Worm (Caenorhabditis elegans) whole organism, L2 larva: ENCODE data around the gene F35D2.2.

Source experiments
- C34F6.9 ChIP-seq: fragments of 150-350 bp; optimal IDR thresholded peaks from 2 replicates; lab custom pipeline; 2014; ENCODE audit warnings: missing biosample characterization, missing genetic modification characterization
- ZK546.5 ChIP-seq: sonication (generic microtip); optimal IDR thresholded peaks from 2 replicates; lab custom pipeline; 2017; ENCODE audit warnings: missing biosample characterization, missing genetic modification characterization
- alr-1 ChIP-seq: fragments of 150-350 bp; optimal IDR thresholded peaks from 2 replicates; lab custom pipeline; 2014; ENCODE audit warnings: missing biosample characterization, missing genetic modification characterization
- ama-1 ChIP-seq: fragments of 150-350 bp; optimal IDR thresholded peaks from 2 replicates; lab custom pipeline; 2018; ENCODE audit warnings: inconsistent platforms
- blmp-1 ChIP-seq: sonication (generic microtip); optimal IDR thresholded peaks from 2 replicates; lab custom pipeline; 2017; ENCODE audit warnings: missing genetic modification characterization, mild to moderate bottlenecking, missing compliant biosample characterization, antibody characterized with exemption, moderate library complexity; ENCODE audit not compliant: insufficient read depth
- egl-27 ChIP-seq: sonication (generic microtip); optimal IDR thresholded peaks from 3 replicates; lab custom pipeline; 2017; ENCODE audit warnings: missing biosample characterization, missing genetic modification reagents, missing genetic modification characterization
- elt-3 ChIP-seq: sonication (generic microtip); optimal IDR thresholded peaks from 2 replicates; lab custom pipeline; 2017; ENCODE audit warnings: missing biosample characterization, missing genetic modification characterization
- gmeb-1 ChIP-seq: fragments of 150-350 bp; optimal IDR thresholded peaks from 2 replicates; lab custom pipeline; 2014; ENCODE audit warnings: missing biosample characterization, missing genetic modification characterization
- lin-11 ChIP-seq: fragments of 150-350 bp; sonication (generic microtip); optimal IDR thresholded peaks from 2 replicates; lab custom pipeline; 2014; ENCODE audit warnings: missing biosample characterization, missing genetic modification characterization, inconsistent platforms, mixed read lengths
- lin-13 ChIP-seq: fragments of 150-350 bp; optimal IDR thresholded peaks from 2 replicates; lab custom pipeline; 2014; ENCODE audit warnings: missing biosample characterization, missing genetic modification reagents, missing genetic modification characterization
- lin-39 ChIP-seq: fragments of 150-350 bp; optimal IDR thresholded peaks from 2 replicates; lab custom pipeline; 2014; ENCODE audit warnings: missing biosample characterization, missing genetic modification reagents, missing genetic modification characterization
- lsy-2 ChIP-seq, 2 experiments: fragments of 150-350 bp in 1 of 2; sonication (generic microtip) in 1 of 2; optimal IDR thresholded peaks; 2 replicates each; lab custom pipeline; 2014 to 2017; ENCODE audit warnings: missing biosample characterization in 2 of 2, missing genetic modification characterization in 2 of 2
- mbf-1 ChIP-seq: sonication (generic microtip); optimal IDR thresholded peaks from 2 replicates; lab custom pipeline; 2017; ENCODE audit warnings: missing biosample characterization, missing genetic modification characterization
- mdl-1 ChIP-seq, 2 experiments: fragments of 150-350 bp in 1 of 2; sonication (generic microtip) in 1 of 2; optimal IDR thresholded peaks; 2 replicates each; lab custom pipeline; 2017; ENCODE audit warnings: missing biosample characterization in 2 of 2, missing genetic modification characterization in 2 of 2
- nhr-10 ChIP-seq: sonication (generic microtip); optimal IDR thresholded peaks from 2 replicates; lab custom pipeline; 2017; ENCODE audit warnings: missing biosample characterization, missing genetic modification characterization
- nhr-12 ChIP-seq: fragments of 150-350 bp; optimal IDR thresholded peaks from 2 replicates; lab custom pipeline; 2014; ENCODE audit warnings: missing biosample characterization, missing genetic modification characterization
- nhr-129 ChIP-seq: fragments of 150-350 bp; optimal IDR thresholded peaks from 2 replicates; lab custom pipeline; 2014; ENCODE audit warnings: missing biosample characterization, missing genetic modification characterization
- nhr-21 ChIP-seq: fragments of 150-350 bp; optimal IDR thresholded peaks from 2 replicates; lab custom pipeline; 2014; ENCODE audit warnings: missing biosample characterization, missing genetic modification characterization
- nhr-25 ChIP-seq: fragments of 150-350 bp; sonication (generic microtip); optimal IDR thresholded peaks from 3 replicates; lab custom pipeline; 2014; ENCODE audit warnings: missing biosample characterization, missing genetic modification characterization
- peb-1 ChIP-seq: fragments of 150-350 bp; optimal IDR thresholded peaks from 2 replicates; lab custom pipeline; 2014; ENCODE audit warnings: missing biosample characterization, missing genetic modification characterization
- sem-4 ChIP-seq: fragments of 150-350 bp; optimal IDR thresholded peaks from 2 replicates; lab custom pipeline; 2014; ENCODE audit warnings: missing biosample characterization, missing genetic modification reagents, missing genetic modification characterization
- sma-3 ChIP-seq: sonication (generic microtip); optimal IDR thresholded peaks from 2 replicates; lab custom pipeline; 2016; ENCODE audit warnings: missing genetic modification reagents, missing genetic modification characterization, missing compliant biosample characterization
- sma-9 ChIP-seq, 2 experiments: fragments of 150-350 bp in 1 of 2; sonication (generic microtip) in 1 of 2; optimal IDR thresholded peaks; 2 replicates each; lab custom pipeline; 2014 to 2016; ENCODE audit warnings: missing genetic modification characterization in 2 of 2, mild to moderate bottlenecking in 1 of 2, missing biosample characterization in 1 of 2, missing compliant biosample characterization in 1 of 2, missing genetic modification reagents in 1 of 2, moderate library complexity in 1 of 2
- snpc-4 ChIP-seq: fragments of 150-350 bp; optimal IDR thresholded peaks from 2 replicates; lab custom pipeline; 2014; ENCODE audit warnings: missing biosample characterization, missing genetic modification characterization
- unc-39 ChIP-seq: fragments of 150-350 bp; optimal IDR thresholded peaks from 2 replicates; lab custom pipeline; 2014; ENCODE audit warnings: missing biosample characterization, missing genetic modification characterization
- zag-1 ChIP-seq: fragments of 150-350 bp; optimal IDR thresholded peaks from 2 replicates; lab custom pipeline; 2014; ENCODE audit warnings: missing biosample characterization, missing genetic modification characterization
- ztf-1 ChIP-seq: fragments of 200-800 bp; sonication (Bioruptor generic); conservative IDR thresholded peaks from 2 replicates; pipeline ENCODE4 v1.3.6; 2022; ENCODE audit warnings: missing genetic modification characterization, missing compliant biosample characterization

Gene F35D2.2

DNA sequence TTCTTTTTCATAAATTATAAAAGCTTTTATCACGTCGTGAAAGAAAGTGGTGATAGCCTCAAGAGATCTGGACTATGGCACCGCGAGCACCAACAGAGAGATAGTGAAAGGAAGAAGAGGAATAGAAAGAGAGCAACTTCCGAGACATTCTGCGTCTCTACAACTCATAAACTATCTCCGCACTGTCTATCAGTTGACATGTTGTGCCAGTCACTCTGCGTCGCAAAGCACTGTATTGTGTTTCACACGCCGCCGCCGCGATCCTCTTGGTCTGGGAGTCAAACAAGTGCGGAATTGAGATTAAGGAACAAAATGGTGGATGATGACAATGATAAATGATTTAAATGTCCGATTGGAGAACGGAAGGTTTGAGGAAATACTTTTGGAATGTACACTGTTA lies 49.2 kb downstream of the F35D2.2 start (continued):
- no peak for TF ChIP-seq nhr-12
- TF ChIP-seq ZK546.5 (tag; lab: Kevin White, UChicago): no peak
- no peak for TF ChIP-seq nhr-25 (tag; lab: Kevin White, UChicago)
- TF ChIP-seq lsy-2 (tag; optimal IDR thresholded peaks at IDR 0.05; lab: Kevin White, UChicago): no peak
- TF ChIP-seq elt-3 (tag; lab: Kevin White, UChicago): no peak
- TF ChIP-seq alr-1: no peak
- no peak for TF ChIP-seq mbf-1 (tag; lab: Kevin White, UChicago)
- no peak for TF ChIP-seq C34F6.9 (tag; lab: Kevin White, UChicago)
- TF ChIP-seq egl-27: no peak
- TF ChIP-seq sem-4 (tag; lab: Kevin White, UChicago): no peak
- TF ChIP-seq nhr-129: peak; percentile 14
- no peak for TF ChIP-seq lin-11
- TF ChIP-seq, all 48 proteins: peak for 6

DNA sequence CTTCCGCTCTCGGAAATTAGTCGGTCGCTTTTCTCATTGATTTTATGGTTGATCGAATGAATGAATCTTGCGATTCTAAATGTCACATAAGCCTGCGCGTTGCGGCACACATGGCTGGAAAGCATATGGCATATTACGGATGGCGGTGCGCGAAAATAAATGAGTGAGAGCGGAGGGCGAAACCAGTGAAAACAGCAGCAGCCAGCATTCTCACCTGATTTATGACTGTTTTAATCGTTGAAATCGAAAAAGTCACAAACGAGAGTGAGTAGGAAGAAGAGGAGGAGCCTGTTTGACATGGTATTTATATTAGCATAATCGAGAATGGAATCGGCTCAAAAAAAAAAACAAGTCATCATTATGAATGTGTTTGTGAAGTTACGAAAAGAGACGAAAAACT lies 50.0 kb downstream of the F35D2.2 start:
- no peak for TF ChIP-seq lsy-2 (tag; optimal IDR thresholded peaks at IDR 0.05; lab: Kevin White, UChicago)
- no peak for TF ChIP-seq gmeb-1 (tag; lab: Kevin White, UChicago)
- TF ChIP-seq blmp-1 (tag; lab: Kevin White, UChicago): no peak
- TF ChIP-seq sma-9 (GFP tag; optimal IDR thresholded peaks at IDR 0.05; lab: Kevin White, UChicago): no peak
- no peak for TF ChIP-seq sma-9 (tag; optimal IDR thresholded peaks at IDR 0.05; lab: Kevin White, UChicago)
- TF ChIP-seq sma-3 (GFP tag; lab: Kevin White, UChicago): no peak
- no peak for TF ChIP-seq nhr-12
- TF ChIP-seq lin-39 (tag; lab: Kevin White, UChicago): no peak
- TF ChIP-seq ztf-1: no peak
- TF ChIP-seq ama-1 (lab: Kevin White, UChicago): no peak
- no peak for TF ChIP-seq unc-39 (tag; lab: Kevin White, UChicago)
- TF ChIP-seq nhr-10 (tag; lab: Kevin White, UChicago): no peak
- no peak for TF ChIP-seq sem-4 (tag; lab: Kevin White, UChicago)
- no peak for TF ChIP-seq snpc-4 (tag; lab: Kevin White, UChicago)
- TF ChIP-seq elt-3 (tag; lab: Kevin White, UChicago): no peak
- TF ChIP-seq peb-1 (tag; lab: Kevin White, UChicago): no peak
- TF ChIP-seq alr-1: no peak
- no peak for TF ChIP-seq zag-1
- TF ChIP-seq mdl-1 (tag; optimal IDR thresholded peaks at IDR 0.05; lab: Kevin White, UChicago): no peak
- no peak for TF ChIP-seq nhr-21 (tag; lab: Kevin White, UChicago)
- TF ChIP-seq lin-13 (GFP tag; lab: Kevin White, UChicago): no peak

DNA sequence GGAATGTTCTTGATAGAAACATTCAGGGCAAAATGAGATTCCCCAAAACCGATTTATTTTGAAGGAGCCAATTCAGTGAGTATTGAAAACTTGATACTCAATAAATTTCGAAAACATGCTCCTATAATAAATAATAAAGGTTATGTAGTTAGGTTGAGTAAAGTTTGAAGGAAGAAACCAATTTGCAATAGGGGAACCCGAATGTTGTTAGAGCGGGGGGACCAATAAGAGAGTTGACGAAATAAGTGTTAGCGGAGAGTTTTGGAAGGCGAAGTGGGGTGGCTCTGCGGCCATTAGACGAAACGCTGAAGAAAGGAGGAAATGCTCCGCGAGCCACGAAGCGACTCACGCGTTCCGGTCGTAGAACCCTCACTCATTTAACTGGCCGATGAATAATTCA lies 50.8 kb downstream of the F35D2.2 start:
- no peak for TF ChIP-seq nhr-12
- no peak for TF ChIP-seq ama-1 (lab: Kevin White, UChicago)
- no peak for TF ChIP-seq zag-1
- TF ChIP-seq, all 48 proteins: peak for 0
